Fruit fly (Drosophila melanogaster) whole organism, embryonic: ENCODE results near the gene Eig71Eg.
A peak's percentile ranks its signal among the peaks of the same experiment; 100 is the strongest.

ENCODE experiments used
- B-H2 ChIP-seq: fragments of 200-800 bp; sonication (Bioruptor generic); optimal IDR thresholded peaks from 2 replicates; lab custom pipeline; 2018; ENCODE audit warnings: missing biosample characterization, mild to moderate bottlenecking, missing genetic modification characterization
- CG10209 ChIP-seq: fragments of 200-800 bp; sonication (Bioruptor generic); optimal IDR thresholded peaks from 3 replicates; lab custom pipeline; 2017; ENCODE audit warnings: missing biosample characterization, mild to moderate bottlenecking, missing genetic modification characterization, missing genetic modification reagents
- CG10321 ChIP-seq: fragments of 200-800 bp; sonication (Bioruptor generic); IDR thresholded peaks from 2 replicates; pipeline ENCODE4 v1.3.6; 2022; ENCODE audit warnings: missing biosample characterization, missing genetic modification characterization
- CG10462 ChIP-seq: fragments of 200-800 bp; sonication (Bioruptor generic); optimal IDR thresholded peaks from 2 replicates; lab custom pipeline; 2016; ENCODE audit warnings: missing biosample characterization, missing genetic modification characterization
- CG10979 ChIP-seq: fragments of 200-800 bp; sonication (Bioruptor generic); optimal IDR thresholded peaks from 2 replicates; lab custom pipeline; 2018; ENCODE audit warnings: missing biosample characterization, mild to moderate bottlenecking, missing genetic modification characterization, moderate library complexity
- CG12071 ChIP-seq: fragments of 200-800 bp; sonication (Bioruptor generic); optimal IDR thresholded peaks from 3 replicates; lab custom pipeline; 2018; ENCODE audit warnings: missing biosample characterization, mild to moderate bottlenecking, missing genetic modification characterization
- CG12659 ChIP-seq: fragments of 200-800 bp; sonication (Bioruptor generic); optimal IDR thresholded peaks from 3 replicates; lab custom pipeline; 2017; ENCODE audit warnings: mild to moderate bottlenecking, missing biosample characterization, missing genetic modification reagents, missing genetic modification characterization
- CG1529 ChIP-seq: fragments of 200-800 bp; sonication (Bioruptor generic); optimal IDR thresholded peaks from 3 replicates; lab custom pipeline; 2018; ENCODE audit warnings: missing biosample characterization, missing genetic modification characterization
- CG15514 ChIP-seq: fragments of 200-800 bp; sonication (Bioruptor generic); optimal IDR thresholded peaks from 3 replicates; lab custom pipeline; 2017; ENCODE audit warnings: missing biosample characterization, missing genetic modification characterization, mild to moderate bottlenecking, moderate library complexity, missing genetic modification reagents
- CG17568 ChIP-seq: fragments of 200-800 bp; sonication (Bioruptor generic); optimal IDR thresholded peaks from 2 replicates; lab custom pipeline; 2018; ENCODE audit warnings: missing biosample characterization, mild to moderate bottlenecking, missing genetic modification characterization, moderate library complexity
- CG17912 ChIP-seq: fragments of 200-800 bp; sonication (Bioruptor generic); optimal IDR thresholded peaks from 2 replicates; lab custom pipeline; 2018; ENCODE audit warnings: missing biosample characterization, mild to moderate bottlenecking, missing genetic modification characterization
- CG18764 ChIP-seq: fragments of 200-800 bp; sonication (Bioruptor generic); optimal IDR thresholded peaks from 3 replicates; lab custom pipeline; 2016; ENCODE audit warnings: missing biosample characterization, missing genetic modification characterization
- CG2116 ChIP-seq: fragments of 200-800 bp; sonication (Bioruptor generic); optimal IDR thresholded peaks from 3 replicates; lab custom pipeline; 2018; ENCODE audit warnings: missing biosample characterization, mild to moderate bottlenecking, missing genetic modification characterization
- CG32532 ChIP-seq: fragments of 200-800 bp; sonication (Bioruptor generic); IDR thresholded peaks from 2 replicates; pipeline ENCODE4 v1.3.6; 2022; ENCODE audit warnings: missing biosample characterization, missing genetic modification characterization
- CG4282 ChIP-seq: fragments of 200-800 bp; sonication (Bioruptor generic); optimal IDR thresholded peaks from 2 replicates; lab custom pipeline; 2016; ENCODE audit warnings: missing biosample characterization, missing genetic modification characterization
- CG4404 ChIP-seq: fragments of 200-800 bp; sonication (Bioruptor generic); IDR thresholded peaks from 2 replicates; pipeline ENCODE4 v1.3.6; 2022; ENCODE audit warnings: missing biosample characterization, missing genetic modification characterization
- CG9727 ChIP-seq: fragments of 200-800 bp; sonication (Bioruptor generic); optimal IDR thresholded peaks from 3 replicates; lab custom pipeline; 2017; ENCODE audit warnings: missing biosample characterization, mild to moderate bottlenecking, missing genetic modification characterization
- Chrac-16 ChIP-seq: fragments of 200-800 bp; sonication (Bioruptor generic); optimal IDR thresholded peaks from 3 replicates; lab custom pipeline; 2016; ENCODE audit warnings: missing biosample characterization, missing genetic modification characterization
- CrebB ChIP-seq: fragments of 200-800 bp; sonication (Bioruptor generic); optimal IDR thresholded peaks from 3 replicates; lab custom pipeline; 2018; ENCODE audit warnings: missing biosample characterization, mild to moderate bottlenecking, missing genetic modification characterization
- D19B ChIP-seq: fragments of 200-800 bp; sonication (Bioruptor generic); optimal IDR thresholded peaks from 2 replicates; lab custom pipeline; 2017; ENCODE audit warnings: missing biosample characterization, mild to moderate bottlenecking, missing genetic modification characterization
- Dfd ChIP-seq, 2 experiments: fragments of >200 bp; optimal IDR thresholded peaks; 2 replicates each; lab custom pipeline; 2017; ENCODE audit warnings: missing biosample characterization in 2 of 2, missing genetic modification characterization in 2 of 2
- Gsc ChIP-seq: fragments of 200-800 bp; sonication (Bioruptor generic); IDR thresholded peaks from 2 replicates; pipeline ENCODE4 v1.3.6; 2022; ENCODE audit warnings: missing biosample characterization, missing genetic modification characterization
- Hr51 ChIP-seq, 2 experiments: fragments of 200-800 bp; sonication (Bioruptor generic); optimal IDR thresholded peaks; 2 replicates in 1 of 2; 3 replicates in 1 of 2; lab custom pipeline; 2016 to 2018; ENCODE audit warnings: missing biosample characterization in 2 of 2, missing genetic modification characterization in 2 of 2, mild to moderate bottlenecking in 1 of 2, moderate library complexity in 1 of 2
- Kr ChIP-seq: fragments of 200-800 bp; sonication (Bioruptor generic); optimal IDR thresholded peaks from 2 replicates; lab custom pipeline; 2017; ENCODE audit warnings: missing biosample characterization, mild to moderate bottlenecking, missing genetic modification characterization
- NC2α ChIP-seq: fragments of 200-800 bp; sonication (Bioruptor generic); optimal IDR thresholded peaks from 2 replicates; lab custom pipeline; 2016; ENCODE audit warnings: missing biosample characterization, missing genetic modification characterization
- ato ChIP-seq: fragments of 200-800 bp; sonication (Bioruptor generic); IDR thresholded peaks from 2 replicates; pipeline ENCODE4 v1.3.6; 2022; ENCODE audit warnings: missing biosample characterization, missing genetic modification characterization; ENCODE audit not compliant: partially characterized antibody
- chinmo ChIP-seq: fragments of 200-800 bp; sonication (Bioruptor generic); IDR thresholded peaks from 4 replicates; pipeline ENCODE4 v1.3.6; 2022; ENCODE audit warnings: missing biosample characterization, missing genetic modification characterization; ENCODE audit not compliant: partially characterized antibody
- fd3F ChIP-seq: fragments of 200-800 bp; sonication (Bioruptor generic); optimal IDR thresholded peaks from 2 replicates; lab custom pipeline; 2018; ENCODE audit warnings: missing biosample characterization, mild to moderate bottlenecking, missing genetic modification characterization, moderate library complexity
- fd64A ChIP-seq: fragments of 200-800 bp; sonication (Bioruptor generic); optimal IDR thresholded peaks from 3 replicates; lab custom pipeline; 2018; ENCODE audit warnings: missing biosample characterization, mild to moderate bottlenecking, missing genetic modification characterization
- grau ChIP-seq: fragments of 200-800 bp; optimal IDR thresholded peaks from 3 replicates; lab custom pipeline; 2019; ENCODE audit warnings: missing biosample characterization, mild to moderate bottlenecking, missing genetic modification characterization, moderate library complexity
- gsb-n ChIP-seq: fragments of 200-800 bp; sonication (Bioruptor generic); optimal IDR thresholded peaks from 3 replicates; lab custom pipeline; 2018; ENCODE audit warnings: missing biosample characterization, mild to moderate bottlenecking, missing genetic modification characterization
- hb ChIP-seq: fragments of 200-800 bp; sonication (Bioruptor generic); IDR thresholded peaks from 3 replicates; pipeline ENCODE4 v1.3.6; 2022; ENCODE audit warnings: missing biosample characterization, missing genetic modification characterization; ENCODE audit not compliant: partially characterized antibody
- hkb ChIP-seq, 2 experiments: fragments of 200-800 bp in 1 of 2; fragments of >200 bp in 1 of 2; sonication (Bioruptor generic) in 1 of 2; IDR thresholded peaks in 1 of 2; optimal IDR thresholded peaks in 1 of 2; 2 replicates each; pipeline versions ENCODE4 v1.3.6 to Lab custom; 2017 to 2022; ENCODE audit warnings: missing biosample characterization in 1 of 2, missing genetic modification characterization in 1 of 2
- kay ChIP-seq: fragments of 200-800 bp; sonication (Bioruptor generic); optimal IDR thresholded peaks from 2 replicates; lab custom pipeline; 2016; ENCODE audit warnings: missing biosample characterization, missing genetic modification characterization
- ken ChIP-seq: fragments of 200-800 bp; sonication (Bioruptor generic); IDR thresholded peaks from 3 replicates; pipeline ENCODE4 v1.3.6; 2022; ENCODE audit warnings: missing biosample characterization, missing genetic modification characterization
- knrl ChIP-seq: fragments of 200-800 bp; sonication (Bioruptor generic); IDR thresholded peaks from 3 replicates; pipeline ENCODE4 v1.3.6; 2022; ENCODE audit warnings: missing biosample characterization, missing genetic modification characterization; ENCODE audit not compliant: partially characterized antibody
- mirr ChIP-seq: fragments of 200-800 bp; sonication (Bioruptor generic); optimal IDR thresholded peaks from 3 replicates; lab custom pipeline; 2018; ENCODE audit warnings: missing biosample characterization, mild to moderate bottlenecking, missing genetic modification characterization
- pfk ChIP-seq: fragments of 200-800 bp; sonication (Bioruptor generic); optimal IDR thresholded peaks from 2 replicates; lab custom pipeline; 2018; ENCODE audit warnings: missing biosample characterization, mild to moderate bottlenecking, missing genetic modification characterization, moderate library complexity
- pho ChIP-seq: fragments of 200-800 bp; sonication (Bioruptor generic); optimal IDR thresholded peaks from 2 replicates; lab custom pipeline; 2016; ENCODE audit warnings: missing biosample characterization, missing genetic modification characterization
- phol ChIP-seq: fragments of 200-800 bp; sonication (Bioruptor generic); optimal IDR thresholded peaks from 3 replicates; lab custom pipeline; 2018; ENCODE audit warnings: missing biosample characterization, mild to moderate bottlenecking, missing genetic modification characterization, moderate library complexity
- pnt ChIP-seq: fragments of 200-800 bp; sonication (Bioruptor generic); optimal IDR thresholded peaks from 3 replicates; lab custom pipeline; 2016; ENCODE audit warnings: missing biosample characterization, missing genetic modification characterization
- psq ChIP-seq: fragments of 200-800 bp; sonication (Bioruptor generic); optimal IDR thresholded peaks from 2 replicates; lab custom pipeline; 2017; ENCODE audit warnings: missing biosample characterization, missing genetic modification characterization
- sc ChIP-seq, 3 experiments: fragments of >200 bp in 2 of 3; fragments of 200-800 bp in 1 of 3; sonication (Bioruptor generic) in 1 of 3; optimal IDR thresholded peaks; 2 replicates in 2 of 3; 3 replicates in 1 of 3; lab custom pipeline; 2017; ENCODE audit warnings: mild to moderate bottlenecking in 1 of 3, missing biosample characterization in 1 of 3, missing genetic modification characterization in 1 of 3, missing genetic modification reagents in 1 of 3
- schlank ChIP-seq: fragments of 200-800 bp; sonication (Bioruptor generic); optimal IDR thresholded peaks from 2 replicates; lab custom pipeline; 2018; ENCODE audit warnings: missing biosample characterization, mild to moderate bottlenecking, missing genetic modification characterization
- so ChIP-seq: fragments of 200-800 bp; sonication (Bioruptor generic); IDR thresholded peaks from 3 replicates; pipeline ENCODE4 v1.3.6; 2022; ENCODE audit warnings: missing biosample characterization, missing genetic modification characterization
- tup ChIP-seq: fragments of 200-800 bp; sonication (Bioruptor generic); optimal IDR thresholded peaks from 2 replicates; lab custom pipeline; 2016; ENCODE audit warnings: missing biosample characterization, mild to moderate bottlenecking, missing genetic modification characterization, moderate library complexity
- yki ChIP-seq: fragments of >200 bp; optimal IDR thresholded peaks from 3 replicates; lab custom pipeline; 2018

Eig71Eg gene

DNA sequence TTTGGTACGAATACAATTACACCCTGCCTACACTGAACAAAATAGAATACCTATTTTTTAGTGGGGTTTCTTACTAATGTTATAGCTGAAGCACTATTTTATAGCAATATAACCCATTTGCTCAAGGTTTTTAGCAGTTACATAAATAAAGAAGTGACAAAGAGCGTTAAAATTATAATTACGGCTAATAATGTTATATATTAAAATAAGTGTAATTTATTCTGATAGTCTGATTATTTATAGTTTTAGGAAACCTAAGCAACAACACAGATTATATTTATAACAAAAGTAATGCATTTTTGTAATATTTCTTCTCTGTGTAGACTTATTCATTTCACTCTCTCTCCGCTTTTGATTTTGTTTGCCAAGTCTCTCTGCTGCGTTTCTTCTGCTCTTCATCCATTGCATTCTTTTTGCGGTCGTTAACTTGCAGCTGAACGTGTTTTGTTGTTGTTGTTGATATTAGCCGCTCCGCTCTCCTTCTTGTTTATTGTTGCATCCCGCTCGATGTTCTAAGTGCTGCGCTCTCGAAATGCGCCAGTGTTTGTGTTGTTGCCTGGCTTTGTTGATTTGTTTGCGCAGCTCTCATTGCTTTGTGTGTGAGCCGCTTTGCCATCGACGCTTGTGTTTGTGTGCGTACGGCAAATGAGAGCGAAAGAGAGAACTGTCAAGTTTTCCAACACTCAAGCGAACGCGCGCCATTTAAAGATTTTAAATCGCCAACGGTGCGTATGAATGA lies 31.6 kb upstream of the Eig71Eg start (continued):
- TF ChIP-seq CG10462 (GFP tag; lab: Kevin White, UChicago) (peak; percentile 78), gsb-n (tag; lab: Kevin White, UChicago) (peak; percentile 91), sc (optimal IDR thresholded peaks at IDR 0.05; lab: Kevin White, UChicago) (no peak), sc (GFP tag; optimal IDR thresholded peaks at IDR 0.05; lab: Kevin White, UChicago) (peak; percentile 90), hb (GFP tag; lab: Robert Waterston, UW) (no peak), CG10321 (GFP tag; lab: Robert Waterston, UW) (no peak), knrl (GFP tag; lab: Robert Waterston, UW) (no peak), so (GFP tag; lab: Robert Waterston, UW) (peak; percentile 57; the same call in 1 of the 3 replicates), CrebB (peak; percentile 52), CG2116 (peak; percentile 67), tup (GFP tag; lab: Kevin White, UChicago) (peak; percentile 16), chinmo (GFP tag; lab: Robert Waterston, UW) (peak; percentile 83; the same call in 2 of the 4 replicates), kay (GFP tag; lab: Kevin White, UChicago) (peak; percentile 59), hkb (optimal IDR thresholded peaks at IDR 0.05; lab: Kevin White, UChicago) (no peak), hkb (GFP tag; IDR thresholded peaks at IDR 0.05; lab: Robert Waterston, UW) (peak; percentile 88), Gsc (no peak), yki (lab: Kevin White, UChicago) (peak; percentile 5), CG17568 (GFP tag; lab: Kevin White, UChicago) (peak; percentile 50), pfk (no peak), CG32532 (peak; percentile 88), fd3F (GFP tag; lab: Kevin White, UChicago) (peak; percentile 89), CG12071 (peak; percentile 77), CG15514 (GFP tag; lab: Kevin White, UChicago) (peak; percentile 57), CG18764 (peak; percentile 68), grau (tag; lab: Kevin White, UChicago) (peak; percentile 94), ken (GFP tag; lab: Robert Waterston, UW) (peak; percentile 63; the same call in 2 of the 3 replicates), psq (GFP tag; lab: Kevin White, UChicago) (peak; percentile 59), mirr (GFP tag; lab: Kevin White, UChicago) (peak; percentile 11), D19B (GFP tag; lab: Kevin White, UChicago) (peak; percentile 78), pho (no peak), CG10209 (GFP tag; lab: Kevin White, UChicago) (peak; percentile 92), CG4404 (GFP tag; lab: Robert Waterston, UW) (peak; percentile 75), CG12659 (GFP tag; lab: Kevin White, UChicago) (peak; percentile 91), Kr (GFP tag; lab: Kevin White, UChicago) (no peak), CG9727 (GFP tag; lab: Kevin White, UChicago) (peak; percentile 92), B-H2 (GFP tag; lab: Kevin White, UChicago) (peak; percentile 44), pnt (GFP tag; lab: Kevin White, UChicago) (peak; percentile 43), NC2α (GFP tag; lab: Kevin White, UChicago) (no peak), CG10979 (tag; lab: Kevin White, UChicago) (peak; percentile 96), phol (tag; lab: Kevin White, UChicago) (peak; percentile 97), Chrac-16 (peak; percentile 83), CG17912 (GFP tag; lab: Kevin White, UChicago) (peak; percentile 48), CG1529 (GFP tag; lab: Kevin White, UChicago) (peak; percentile 87), ato (GFP tag; lab: Robert Waterston, UW) (no peak), Hr51 (GFP tag; optimal IDR thresholded peaks at IDR 0.05; lab: Kevin White, UChicago) (peak in 1 of 2 experiments; percentile 95), schlank (tag; lab: Kevin White, UChicago) (peak; percentile 36), CG4282 (GFP tag; lab: Kevin White, UChicago) (no peak), fd64A (GFP tag; lab: Kevin White, UChicago) (peak; percentile 80), Dfd (GFP tag; optimal IDR thresholded peaks at IDR 0.05; lab: Kevin White, UChicago) (no peak)
